Worm (Caenorhabditis elegans): Measurements from ENCODE around the gene pals-21.

DNA sequence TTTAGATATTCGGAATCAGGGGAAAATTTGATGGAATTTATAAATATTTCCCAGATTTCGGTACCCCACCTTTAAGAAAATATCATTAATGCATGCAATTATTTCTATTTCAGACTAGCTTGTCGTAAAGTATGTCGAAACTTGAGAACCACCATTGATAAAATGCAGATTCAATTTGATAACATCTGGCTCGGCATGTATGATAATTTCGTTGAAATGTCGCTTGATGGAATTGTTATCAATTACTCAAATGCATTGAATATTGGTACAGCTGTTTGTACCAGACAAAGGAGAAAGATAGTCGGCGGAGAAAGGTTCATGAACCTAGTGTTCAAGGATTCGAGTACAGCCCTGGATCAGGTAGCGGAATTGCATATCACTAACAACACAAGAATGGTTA is 48.5 kb downstream of the pals-21 start, which contains the start of gene Y82E9BL.19:
- TF ChIP-seq Y75B8A.6 (GFP tag; IDR thresholded peaks at IDR 0.05) (no peak), nhr-76 (tag; optimal IDR thresholded peaks at IDR 0.05) (no peak), snpc-4 (tag; optimal IDR thresholded peaks at IDR 0.05) (no peak), skn-1 (tag; optimal IDR thresholded peaks at IDR 0.05) (no peak), dpl-1 (GFP tag; optimal IDR thresholded peaks at IDR 0.05) (no peak)

All from whole organism, L4 larva.